Worm (Caenorhabditis elegans): ENCODE data around the gene Y53G8AR.6.
A peak's percentile ranks its signal among the peaks of the same experiment; 100 is the strongest.

- TF ChIP-seq hlh-1 (tag; optimal IDR thresholded peaks at IDR 0.05) (no peak), pha-4 (tag; optimal IDR thresholded peaks at IDR 0.05) (no peak), nhr-237 (tag; optimal IDR thresholded peaks at IDR 0.05) (no peak), ces-1 (GFP tag; optimal IDR thresholded peaks at IDR 0.05) (peak; percentile 89), nhr-76 (tag; optimal IDR thresholded peaks at IDR 0.05) (no peak), ztf-11 (tag; optimal IDR thresholded peaks at IDR 0.05) (no peak), snpc-4 (tag; optimal IDR thresholded peaks at IDR 0.05) (no peak), ham-2 (GFP tag; optimal IDR thresholded peaks at IDR 0.05) (no peak)
Measured at ce11 chrIII:3273141-3273540, 21.4 kb upstream of the Y53G8AR.6 start.

Measured in whole organism, mixed stage, embryonic.